Worm (Caenorhabditis elegans) whole organism, L4/young adult: ENCODE results near the gene F25E5.2.

Experiments used
- W03F9.2 ChIP-seq: fragments of 150-350 bp; optimal IDR thresholded peaks from 2 replicates; lab custom pipeline; 2014; ENCODE audit warnings: missing biosample characterization, missing genetic modification characterization
- him-1 ChIP-seq: sonication (generic microtip); optimal IDR thresholded peaks from 2 replicates; lab custom pipeline; 2016; ENCODE audit warnings: missing genotype, missing genetic modification reagents, missing genetic modification characterization, missing compliant biosample characterization

ce11 chrV:7454236-7454635 is 872 bp upstream of the F25E5.2 start, which contains the start of gene try-8:
- TF ChIP-seq W03F9.2 (tag; lab: Kevin White, UChicago): no peak
- no peak for TF ChIP-seq him-1 (tag; lab: Kevin White, UChicago)
